Fruit fly (Drosophila melanogaster) whole organism, embryonic: Measurements from ENCODE around the gene CG7386.
A peak's percentile ranks its signal among the peaks of the same experiment; 100 is the strongest.

Experiments
- Aef1 ChIP-seq: fragments of 200-800 bp; sonication (Bioruptor generic); IDR thresholded peaks from 3 replicates; pipeline ENCODE4 v1.3.6; 2022; ENCODE audit warnings: missing biosample characterization, missing genetic modification characterization
- CG11093 ChIP-seq: fragments of 200-800 bp; sonication (Bioruptor generic); IDR thresholded peaks from 3 replicates; pipeline ENCODE4 v1.3.6; 2022; ENCODE audit warnings: missing biosample characterization, missing genetic modification characterization
- CG11456 ChIP-seq: fragments of 200-800 bp; sonication (Bioruptor generic); IDR thresholded peaks from 3 replicates; pipeline ENCODE4 v1.3.6; 2022; ENCODE audit warnings: missing biosample characterization, missing genetic modification characterization
- CG15601 ChIP-seq: fragments of 200-800 bp; sonication (Bioruptor generic); optimal IDR thresholded peaks from 3 replicates; lab custom pipeline; 2019; ENCODE audit warnings: missing biosample characterization, mild to moderate bottlenecking, missing genetic modification characterization, moderate library complexity
- CG1647 ChIP-seq: fragments of 200-800 bp; sonication (Bioruptor generic); optimal IDR thresholded peaks from 3 replicates; lab custom pipeline; 2016; ENCODE audit warnings: missing biosample characterization, missing genetic modification characterization
- CG17361 ChIP-seq: fragments of 200-800 bp; sonication (Bioruptor generic); IDR thresholded peaks from 3 replicates; pipeline ENCODE4 v1.3.6; 2022; ENCODE audit warnings: missing biosample characterization, missing genetic modification characterization
- CG18262 ChIP-seq: fragments of 200-800 bp; optimal IDR thresholded peaks from 3 replicates; lab custom pipeline; 2019; ENCODE audit warnings: missing biosample characterization, mild to moderate bottlenecking, missing genetic modification characterization, moderate library complexity
- CG2116 ChIP-seq: fragments of 200-800 bp; sonication (Bioruptor generic); optimal IDR thresholded peaks from 3 replicates; lab custom pipeline; 2018; ENCODE audit warnings: missing biosample characterization, mild to moderate bottlenecking, missing genetic modification characterization
- CG2120 ChIP-seq: fragments of 200-800 bp; sonication (Bioruptor generic); optimal IDR thresholded peaks from 3 replicates; lab custom pipeline; 2016; ENCODE audit warnings: missing biosample characterization, missing genetic modification characterization
- CG3065 ChIP-seq: fragments of 200-800 bp; sonication (Bioruptor generic); optimal IDR thresholded peaks from 2 replicates; lab custom pipeline; 2016; ENCODE audit warnings: missing biosample characterization, missing genetic modification characterization
- CG32532 ChIP-seq: fragments of 200-800 bp; sonication (Bioruptor generic); IDR thresholded peaks from 2 replicates; pipeline ENCODE4 v1.3.6; 2022; ENCODE audit warnings: missing biosample characterization, missing genetic modification characterization
- CG3838 ChIP-seq: fragments of 200-800 bp; sonication (Bioruptor generic); optimal IDR thresholded peaks from 3 replicates; lab custom pipeline; 2016; ENCODE audit warnings: missing biosample characterization, missing genetic modification characterization
- CG3847 ChIP-seq: fragments of 200-800 bp; sonication (Bioruptor generic); IDR thresholded peaks from 2 replicates; pipeline ENCODE4 v1.3.6; 2022; ENCODE audit warnings: missing biosample characterization, missing genetic modification characterization
- CG4360 ChIP-seq: fragments of 200-800 bp; sonication (Bioruptor generic); IDR thresholded peaks from 2 replicates; pipeline ENCODE4 v1.3.6; 2022; ENCODE audit warnings: missing biosample characterization, missing genetic modification characterization
- CG6683 ChIP-seq: fragments of 200-800 bp; sonication (Bioruptor generic); optimal IDR thresholded peaks from 2 replicates; lab custom pipeline; 2017; ENCODE audit warnings: missing biosample characterization, mild to moderate bottlenecking, missing genetic modification characterization, missing genetic modification reagents
- CG7928 ChIP-seq: fragments of 200-800 bp; sonication (Bioruptor generic); optimal IDR thresholded peaks from 2 replicates; lab custom pipeline; 2017; ENCODE audit warnings: missing biosample characterization, mild to moderate bottlenecking, missing genetic modification characterization
- CG7963 ChIP-seq: fragments of 200-800 bp; sonication (Bioruptor generic); IDR thresholded peaks from 3 replicates; pipeline ENCODE4 v1.3.6; 2022; ENCODE audit warnings: missing biosample characterization, missing genetic modification characterization; ENCODE audit not compliant: partially characterized antibody
- CG8290 ChIP-seq, 3 experiments: fragments of 200-800 bp; sonication (Bioruptor generic); optimal IDR thresholded peaks; 2 replicates each; lab custom pipeline; 2016 to 2019; ENCODE audit warnings: missing biosample characterization in 3 of 3, missing genetic modification characterization in 3 of 3, mild to moderate bottlenecking in 2 of 3, moderate library complexity in 1 of 3
- Dref ChIP-seq: fragments of 200-800 bp; sonication (Bioruptor generic); IDR thresholded peaks from 2 replicates; pipeline ENCODE4 v1.3.6; 2022; ENCODE audit warnings: missing biosample characterization, missing genetic modification characterization
- Ets65A ChIP-seq: fragments of 200-800 bp; sonication (Bioruptor generic); peaks from one replicate; lab custom pipeline; 2016; ENCODE audit warnings: missing biosample characterization, missing genetic modification characterization
- Fer2 ChIP-seq: fragments of 200-800 bp; sonication (Bioruptor generic); optimal IDR thresholded peaks from 2 replicates; lab custom pipeline; 2018; ENCODE audit warnings: missing biosample characterization, mild to moderate bottlenecking, missing genetic modification characterization, moderate library complexity
- GATAe ChIP-seq: fragments of 200-800 bp; sonication (Bioruptor generic); conservative IDR thresholded peaks from 2 replicates; pipeline ENCODE4 v1.3.6; 2022; ENCODE audit warnings: missing biosample characterization, missing genetic modification characterization
- HLHmδ ChIP-seq: fragments of 200-800 bp; sonication (Bioruptor generic); optimal IDR thresholded peaks from 2 replicates; lab custom pipeline; 2018; ENCODE audit warnings: missing biosample characterization, mild to moderate bottlenecking, missing genetic modification characterization, moderate library complexity
- HmgZ ChIP-seq: fragments of 200-800 bp; sonication (Bioruptor generic); optimal IDR thresholded peaks from 2 replicates; lab custom pipeline; 2018; ENCODE audit warnings: missing biosample characterization, mild to moderate bottlenecking, missing genetic modification characterization
- Meics ChIP-seq: fragments of 200-800 bp; sonication (Bioruptor generic); optimal IDR thresholded peaks from 2 replicates; lab custom pipeline; 2017; ENCODE audit warnings: missing biosample characterization, mild to moderate bottlenecking, missing genetic modification characterization
- NK7.1 ChIP-seq: fragments of 200-800 bp; sonication (Bioruptor generic); optimal IDR thresholded peaks from 3 replicates; lab custom pipeline; 2016; ENCODE audit warnings: missing biosample characterization, missing genetic modification characterization
- Oli ChIP-seq: fragments of 200-800 bp; sonication (Bioruptor generic); optimal IDR thresholded peaks from 2 replicates; lab custom pipeline; 2018; ENCODE audit warnings: missing biosample characterization, mild to moderate bottlenecking, missing genetic modification characterization, moderate library complexity
- Xrp1 ChIP-seq: fragments of 200-800 bp; sonication (Bioruptor generic); IDR thresholded peaks from 2 replicates; pipeline ENCODE4 v1.3.6; 2022; ENCODE audit warnings: missing biosample characterization, missing genetic modification characterization
- aop ChIP-seq: fragments of 200-800 bp; sonication (Bioruptor generic); IDR thresholded peaks from 2 replicates; pipeline ENCODE4 v1.3.6; 2022; ENCODE audit warnings: missing biosample characterization, missing genetic modification characterization
- ara ChIP-seq: fragments of 200-800 bp; sonication (Bioruptor generic); IDR thresholded peaks from 2 replicates; pipeline ENCODE4 v1.3.6; 2022; ENCODE audit warnings: missing biosample characterization, missing genetic modification characterization
- bowl ChIP-seq: fragments of 200-800 bp; sonication (Bioruptor generic); IDR thresholded peaks from 2 replicates; pipeline ENCODE4 v1.3.6; 2022; ENCODE audit warnings: missing biosample characterization, missing genetic modification characterization
- bsh ChIP-seq, 2 experiments: fragments of 200-800 bp; sonication (Bioruptor generic); optimal IDR thresholded peaks; 2 replicates each; lab custom pipeline; 2017 to 2018; ENCODE audit warnings: mild to moderate bottlenecking in 2 of 2, missing biosample characterization in 2 of 2, missing genetic modification characterization in 2 of 2, moderate library complexity in 1 of 2
- ci ChIP-seq: fragments of 200-800 bp; sonication (Bioruptor generic); IDR thresholded peaks from 3 replicates; pipeline ENCODE4 v1.3.6; 2022; ENCODE audit warnings: missing biosample characterization, missing genetic modification characterization
- ems ChIP-seq: fragments of 200-800 bp; sonication (Bioruptor generic); optimal IDR thresholded peaks from 3 replicates; lab custom pipeline; 2016; ENCODE audit warnings: missing biosample characterization, missing genetic modification characterization
- fd102C ChIP-seq: fragments of 200-800 bp; sonication (Bioruptor generic); optimal IDR thresholded peaks from 2 replicates; lab custom pipeline; 2018; ENCODE audit warnings: missing biosample characterization, mild to moderate bottlenecking, missing genetic modification characterization, moderate library complexity
- fru ChIP-seq: fragments of >200 bp; optimal IDR thresholded peaks from 2 replicates; lab custom pipeline; 2017
- fu2 ChIP-seq: fragments of 200-800 bp; sonication (Bioruptor generic); optimal IDR thresholded peaks from 2 replicates; lab custom pipeline; 2016; ENCODE audit warnings: missing biosample characterization, missing genetic modification characterization
- gce ChIP-seq: fragments of 200-800 bp; sonication (Bioruptor generic); IDR thresholded peaks from 3 replicates; pipeline ENCODE4 v1.3.6; 2022; ENCODE audit warnings: missing biosample characterization, missing genetic modification characterization
- gfzf ChIP-seq: fragments of 200-800 bp; sonication (Bioruptor generic); optimal IDR thresholded peaks from 2 replicates; lab custom pipeline; 2016; ENCODE audit warnings: missing biosample characterization, mild to moderate bottlenecking, missing genetic modification characterization, moderate library complexity
- hbn ChIP-seq: fragments of 200-800 bp; sonication (Bioruptor generic); IDR thresholded peaks from 2 replicates; pipeline ENCODE4 v1.3.6; 2022; ENCODE audit warnings: missing biosample characterization, missing genetic modification characterization; ENCODE audit not compliant: partially characterized antibody
- ind ChIP-seq: fragments of 200-800 bp; sonication (Bioruptor generic); optimal IDR thresholded peaks from 3 replicates; lab custom pipeline; 2016; ENCODE audit warnings: missing biosample characterization, missing genetic modification characterization
- knrl ChIP-seq: fragments of 200-800 bp; sonication (Bioruptor generic); IDR thresholded peaks from 3 replicates; pipeline ENCODE4 v1.3.6; 2022; ENCODE audit warnings: missing biosample characterization, missing genetic modification characterization; ENCODE audit not compliant: partially characterized antibody
- lbe ChIP-seq: fragments of 200-800 bp; sonication (Bioruptor generic); optimal IDR thresholded peaks from 2 replicates; lab custom pipeline; 2016; ENCODE audit warnings: missing biosample characterization, mild to moderate bottlenecking, missing genetic modification characterization
- nau ChIP-seq: fragments of 200-800 bp; sonication (Bioruptor generic); optimal IDR thresholded peaks from 3 replicates; lab custom pipeline; 2017; ENCODE audit warnings: missing biosample characterization, mild to moderate bottlenecking, missing genetic modification characterization, missing genetic modification reagents
- nmo ChIP-seq: fragments of 200-800 bp; sonication (Bioruptor generic); optimal IDR thresholded peaks from 2 replicates; lab custom pipeline; 2018; ENCODE audit warnings: missing biosample characterization, mild to moderate bottlenecking, missing genetic modification characterization, moderate library complexity
- sens-2 ChIP-seq: fragments of 200-800 bp; sonication (Bioruptor generic); IDR thresholded peaks from 2 replicates; pipeline ENCODE4 v1.3.6; 2022; ENCODE audit warnings: missing biosample characterization, missing genetic modification characterization
- slou ChIP-seq: fragments of 200-800 bp; sonication (Bioruptor generic); optimal IDR thresholded peaks from 3 replicates; lab custom pipeline; 2016; ENCODE audit warnings: missing biosample characterization, missing genetic modification characterization
- ttk ChIP-seq: fragments of 200-800 bp; sonication (Bioruptor generic); IDR thresholded peaks from 2 replicates; pipeline ENCODE4 v2.1.2; 2022; ENCODE audit warnings: missing biosample characterization, missing genetic modification characterization

Gene CG7386

DNA sequence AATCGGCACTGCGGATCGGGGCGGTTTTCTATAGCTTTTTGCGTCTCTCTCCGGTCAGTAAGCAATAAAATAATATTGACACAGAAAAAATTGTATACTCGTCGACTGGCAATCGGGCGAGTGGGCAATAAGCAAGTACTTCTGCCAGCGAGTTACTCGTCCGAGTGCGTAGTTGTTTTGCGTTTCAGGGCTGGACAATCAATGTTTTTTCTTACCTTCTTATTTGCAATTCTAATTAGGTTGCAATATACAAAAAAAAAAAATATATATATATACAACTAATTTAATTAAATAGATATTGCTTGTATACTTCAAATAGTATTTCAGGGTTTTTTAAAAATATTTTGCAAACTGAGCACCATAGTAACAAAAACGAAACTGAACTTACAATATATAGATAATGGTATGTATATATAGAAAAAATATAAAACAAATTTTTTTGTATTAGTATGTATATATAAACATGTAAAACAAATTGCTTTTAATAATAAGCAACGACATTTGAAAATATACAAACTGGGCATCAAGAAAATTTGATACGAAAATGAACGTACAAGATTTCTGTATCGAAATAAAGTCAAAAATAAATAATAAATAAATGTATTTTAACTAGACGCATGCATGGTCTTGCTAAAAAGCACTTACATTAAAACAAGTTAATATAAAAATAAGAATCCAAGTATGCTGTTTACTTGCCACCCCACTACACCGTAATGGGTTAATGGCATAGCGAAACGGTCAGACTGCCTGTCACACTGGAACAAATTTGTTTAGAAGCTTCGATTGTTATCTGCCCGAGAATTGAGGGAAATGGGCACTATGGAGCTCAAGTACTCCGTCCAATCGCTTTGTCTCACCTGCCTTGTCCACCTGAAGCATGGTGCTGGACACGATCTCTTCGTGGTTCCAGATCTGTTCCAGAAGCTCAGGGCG is at the start of gene CG7386, which contains the start of gene D19A (continued):
- TF ChIP-seq fd102C (no peak), lbe (GFP tag; lab: Kevin White, UChicago) (peak; percentile 2), Ets65A (GFP tag; lab: Kevin White, UChicago) (peak; percentile 89), CG8290 (GFP tag; optimal IDR thresholded peaks at IDR 0.05; lab: Kevin White, UChicago) (peak; percentile 4), CG8290 (tag; optimal IDR thresholded peaks at IDR 0.05; lab: Kevin White, UChicago) (peak in 1 of 2 experiments; percentile 86), HmgZ (tag; lab: Kevin White, UChicago) (peak; percentile 46), CG2120 (peak; percentile 79), CG3065 (GFP tag; lab: Kevin White, UChicago) (no peak), ara (GFP tag; lab: Robert Waterston, UW) (peak; percentile 33; the same call in 1 of the 2 replicates), GATAe (GFP tag; lab: Robert Waterston, UW) (no peak), ind (GFP tag; lab: Kevin White, UChicago) (peak; percentile 57), CG7928 (GFP tag; lab: Kevin White, UChicago) (peak; percentile 89), knrl (GFP tag; lab: Robert Waterston, UW) (peak; percentile 39; the same call in 2 of the 3 replicates), gfzf (GFP tag; lab: Kevin White, UChicago) (peak; percentile 8), hbn (GFP tag; lab: Robert Waterston, UW) (no peak; the same call in 1 of the 2 replicates), Xrp1 (GFP tag; lab: Robert Waterston, UW) (peak; percentile 70), slou (GFP tag; lab: Kevin White, UChicago) (peak; percentile 28), CG11093 (GFP tag; lab: Robert Waterston, UW) (peak; percentile 53; the same call in 2 of the 3 replicates), nau (GFP tag; lab: Kevin White, UChicago) (no peak), bowl (peak; percentile 56), ci (GFP tag; lab: Robert Waterston, UW) (peak; percentile 75), CG18262 (tag; lab: Kevin White, UChicago) (peak; percentile 62), ttk (GFP tag; lab: Robert Waterston, UW) (peak; percentile 37; the same call in 1 of the 2 replicates), CG3838 (GFP tag; lab: Kevin White, UChicago) (no peak), CG11456 (GFP tag; lab: Robert Waterston, UW) (peak; percentile 78), aop (GFP tag; lab: Robert Waterston, UW) (no peak), Fer2 (tag; lab: Kevin White, UChicago) (peak; percentile 11), HLHmδ (GFP tag; lab: Kevin White, UChicago) (no peak), fu2 (GFP tag; lab: Kevin White, UChicago) (peak; percentile 9), CG3847 (peak; percentile 51), CG2116 (GFP tag; lab: Kevin White, UChicago) (peak; percentile 11), Meics (GFP tag; lab: Kevin White, UChicago) (peak; percentile 55), CG17361 (GFP tag; lab: Robert Waterston, UW) (peak; percentile 75; the same call in 2 of the 3 replicates), sens-2 (0 out of 2 replicates have a peak, but pooled peaks have one; percentile 17), fru (lab: Kevin White, UChicago) (peak; percentile 62), CG15601 (tag; lab: Kevin White, UChicago) (peak; percentile 20), Oli (tag; lab: Kevin White, UChicago) (peak; percentile 11), bsh (GFP tag; optimal IDR thresholded peaks at IDR 0.05; lab: Kevin White, UChicago) (peak in 1 of 2 experiments; percentile 55), Aef1 (GFP tag; lab: Robert Waterston, UW) (peak; percentile 45), CG32532 (GFP tag; lab: Robert Waterston, UW) (peak; percentile 80), CG1647 (GFP tag; lab: Kevin White, UChicago) (peak; percentile 55), nmo (peak; percentile 21), NK7.1 (GFP tag; lab: Kevin White, UChicago) (no peak), gce (0 out of 3 replicates have a peak, but pooled peaks have one; percentile 25), Dref (0 out of 2 replicates have a peak, but pooled peaks have one; percentile 28), CG4360 (GFP tag; lab: Robert Waterston, UW) (no peak), CG7963 (no peak), ems (GFP tag; lab: Kevin White, UChicago) (no peak), CG6683 (no peak)
